Worm (Caenorhabditis elegans): ENCODE data around the gene des-2.
"Not testable (repeated sequence)": the region's sequence is repeated elsewhere in the genome, so short reads cannot be mapped to it uniquely, and the experiment has no call there.

ce11 chrV:11391033-11391432 lies 30.5 kb downstream of the des-2 start:
- TF ChIP-seq fkh-10 (GFP tag; optimal IDR thresholded peaks at IDR 0.05); ama-1 (optimal IDR thresholded peaks at IDR 0.05); cey-2 (tag; optimal IDR thresholded peaks at IDR 0.05; ENCODE audit: borderline replicate concordance, insufficient read depth); fos-1 (tag; optimal IDR thresholded peaks at IDR 0.05); nhr-76 (tag; optimal IDR thresholded peaks at IDR 0.05); snpc-4 (tag; optimal IDR thresholded peaks at IDR 0.05); ceh-82 (tag; optimal IDR thresholded peaks at IDR 0.05); ZK546.5 (tag; optimal IDR thresholded peaks at IDR 0.05): not testable (repeated sequence)

All from whole organism, L4 larva.